Fruit fly (Drosophila melanogaster) whole organism, embryonic: Measurements from ENCODE around the gene Nab2.
A peak's percentile ranks its signal among the peaks of the same experiment; 100 is the strongest.

Source experiments
- Atf3 ChIP-seq: fragments of 200-800 bp; sonication (Bioruptor generic); optimal IDR thresholded peaks from 3 replicates; lab custom pipeline; 2016; ENCODE audit warnings: missing biosample characterization, missing genetic modification characterization
- Blimp-1 ChIP-seq: fragments of 200-800 bp; sonication (Bioruptor generic); optimal IDR thresholded peaks from 3 replicates; lab custom pipeline; 2018; ENCODE audit warnings: missing biosample characterization, missing genetic modification characterization, mild to moderate bottlenecking, moderate library complexity, missing genetic modification reagents
- BtbVII ChIP-seq: fragments of 200-800 bp; sonication (Bioruptor generic); optimal IDR thresholded peaks from 3 replicates; lab custom pipeline; 2017; ENCODE audit warnings: missing biosample characterization, mild to moderate bottlenecking, missing genetic modification characterization
- CG10267 ChIP-seq: fragments of 200-800 bp; sonication (Bioruptor generic); optimal IDR thresholded peaks from 2 replicates; lab custom pipeline; 2018; ENCODE audit warnings: missing biosample characterization, mild to moderate bottlenecking, missing genetic modification characterization, moderate library complexity
- CG11696 ChIP-seq: fragments of 200-800 bp; sonication (Bioruptor generic); IDR thresholded peaks from 2 replicates; pipeline ENCODE4 v1.3.6; 2022; ENCODE audit warnings: missing biosample characterization, missing genetic modification characterization
- CG12104 ChIP-seq: fragments of 200-800 bp; sonication (Bioruptor generic); optimal IDR thresholded peaks from 3 replicates; lab custom pipeline; 2016; ENCODE audit warnings: missing biosample characterization, missing genetic modification characterization
- CG1233 ChIP-seq: fragments of 200-800 bp; sonication (Bioruptor generic); optimal IDR thresholded peaks from 4 replicates; lab custom pipeline; 2018; ENCODE audit warnings: missing biosample characterization, mild to moderate bottlenecking, missing genetic modification characterization
- CG14710 ChIP-seq: fragments of 200-800 bp; sonication (Bioruptor generic); optimal IDR thresholded peaks from 3 replicates; lab custom pipeline; 2019; ENCODE audit warnings: missing biosample characterization, mild to moderate bottlenecking, missing genetic modification characterization, moderate library complexity
- CG15514 ChIP-seq: fragments of 200-800 bp; sonication (Bioruptor generic); optimal IDR thresholded peaks from 3 replicates; lab custom pipeline; 2017; ENCODE audit warnings: missing biosample characterization, missing genetic modification characterization, mild to moderate bottlenecking, moderate library complexity, missing genetic modification reagents
- CG18599 ChIP-seq: fragments of 200-800 bp; sonication (Bioruptor generic); optimal IDR thresholded peaks from 3 replicates; lab custom pipeline; 2017; ENCODE audit warnings: missing biosample characterization, missing genetic modification characterization, mild to moderate bottlenecking, moderate library complexity, missing genetic modification reagents
- CG2199 ChIP-seq: fragments of 200-800 bp; sonication (Bioruptor generic); IDR thresholded peaks from 3 replicates; pipeline ENCODE4 v1.3.6; 2022; ENCODE audit warnings: missing biosample characterization, missing genetic modification characterization
- CG2678 ChIP-seq: fragments of 200-800 bp; sonication (Bioruptor generic); optimal IDR thresholded peaks from 3 replicates; lab custom pipeline; 2019; ENCODE audit warnings: missing biosample characterization, mild to moderate bottlenecking, missing genetic modification characterization, moderate library complexity
- CG3281 ChIP-seq: fragments of 200-800 bp; sonication (Bioruptor generic); optimal IDR thresholded peaks from 3 replicates; lab custom pipeline; 2017; ENCODE audit warnings: missing biosample characterization, mild to moderate bottlenecking, missing genetic modification characterization
- CG34376 ChIP-seq: fragments of 200-800 bp; sonication (Bioruptor generic); optimal IDR thresholded peaks from 2 replicates; lab custom pipeline; 2018; ENCODE audit warnings: missing biosample characterization, mild to moderate bottlenecking, missing genetic modification characterization
- CG4707 ChIP-seq: fragments of 200-800 bp; sonication (Bioruptor generic); optimal IDR thresholded peaks from 2 replicates; lab custom pipeline; 2018; ENCODE audit warnings: missing biosample characterization, mild to moderate bottlenecking, missing genetic modification characterization, moderate library complexity
- CG6254 ChIP-seq: fragments of 200-800 bp; sonication (Bioruptor generic); optimal IDR thresholded peaks from 3 replicates; lab custom pipeline; 2017; ENCODE audit warnings: mild to moderate bottlenecking, missing biosample characterization, missing genetic modification reagents, missing genetic modification characterization
- CHES-1-like ChIP-seq: fragments of 200-800 bp; sonication (Bioruptor generic); optimal IDR thresholded peaks from 2 replicates; lab custom pipeline; 2016; ENCODE audit warnings: missing biosample characterization, missing genetic modification characterization
- D ChIP-seq, 2 experiments: fragments of 200-800 bp in 1 of 2; fragments of >200 bp in 1 of 2; sonication (Bioruptor generic) in 1 of 2; optimal IDR thresholded peaks; 2 replicates in 1 of 2; 3 replicates in 1 of 2; lab custom pipeline; 2017; ENCODE audit warnings: mild to moderate bottlenecking in 1 of 2, missing biosample characterization in 1 of 2, missing genetic modification characterization in 1 of 2, missing genetic modification reagents in 1 of 2
- D19B ChIP-seq: fragments of 200-800 bp; sonication (Bioruptor generic); optimal IDR thresholded peaks from 2 replicates; lab custom pipeline; 2017; ENCODE audit warnings: missing biosample characterization, mild to moderate bottlenecking, missing genetic modification characterization
- Doc2 ChIP-seq: fragments of 200-800 bp; sonication (Bioruptor generic); IDR thresholded peaks from 2 replicates; pipeline ENCODE4 v1.3.6; 2022; ENCODE audit warnings: missing biosample characterization, missing genetic modification characterization
- ERR ChIP-seq: fragments of 200-800 bp; sonication (Bioruptor generic); optimal IDR thresholded peaks from 2 replicates; lab custom pipeline; 2016; ENCODE audit warnings: missing biosample characterization, missing genetic modification characterization
- Ets65A ChIP-seq: fragments of 200-800 bp; sonication (Bioruptor generic); peaks from one replicate; lab custom pipeline; 2016; ENCODE audit warnings: missing biosample characterization, missing genetic modification characterization
- Jarid2 ChIP-seq: fragments of 200-800 bp; sonication (Bioruptor generic); optimal IDR thresholded peaks from 3 replicates; lab custom pipeline; 2017; ENCODE audit warnings: mild to moderate bottlenecking, missing biosample characterization, missing genetic modification reagents, missing genetic modification characterization
- Oli ChIP-seq: fragments of 200-800 bp; sonication (Bioruptor generic); optimal IDR thresholded peaks from 2 replicates; lab custom pipeline; 2018; ENCODE audit warnings: missing biosample characterization, mild to moderate bottlenecking, missing genetic modification characterization, moderate library complexity
- Opbp ChIP-seq: fragments of 200-800 bp; sonication (Bioruptor generic); IDR thresholded peaks from 3 replicates; pipeline ENCODE4 v1.3.6; 2022; ENCODE audit warnings: missing biosample characterization, missing genetic modification characterization; ENCODE audit not compliant: partially characterized antibody
- PHDP ChIP-seq: fragments of 200-800 bp; sonication (Bioruptor generic); optimal IDR thresholded peaks from 3 replicates; lab custom pipeline; 2018; ENCODE audit warnings: missing biosample characterization, mild to moderate bottlenecking, missing genetic modification characterization, moderate library complexity
- Rx ChIP-seq: fragments of 200-800 bp; sonication (Bioruptor generic); IDR thresholded peaks from 2 replicates; pipeline ENCODE4 v1.3.6; 2022; ENCODE audit warnings: missing biosample characterization, missing genetic modification characterization
- Usf ChIP-seq: fragments of 200-800 bp; sonication (Bioruptor generic); optimal IDR thresholded peaks from 2 replicates; lab custom pipeline; 2017; ENCODE audit warnings: missing genotype, missing biosample characterization, missing genetic modification characterization
- bab2 ChIP-seq: fragments of 200-800 bp; sonication (Bioruptor generic); optimal IDR thresholded peaks from 2 replicates; lab custom pipeline; 2016; ENCODE audit warnings: missing biosample characterization, missing genetic modification characterization
- chm ChIP-seq: fragments of 200-800 bp; sonication (Bioruptor generic); IDR thresholded peaks from 2 replicates; pipeline ENCODE4 v1.3.6; 2022; ENCODE audit warnings: missing biosample characterization, missing genetic modification characterization
- dm ChIP-seq: fragments of 200-800 bp; sonication (Bioruptor generic); optimal IDR thresholded peaks from 3 replicates; lab custom pipeline; 2016; ENCODE audit warnings: missing biosample characterization, missing genetic modification characterization
- dmrt99B ChIP-seq: fragments of 200-800 bp; sonication (Bioruptor generic); optimal IDR thresholded peaks from 2 replicates; lab custom pipeline; 2018; ENCODE audit warnings: missing biosample characterization, mild to moderate bottlenecking, missing genetic modification characterization, moderate library complexity
- dpn ChIP-seq, 2 experiments: fragments of 200-800 bp; sonication (Bioruptor generic); optimal IDR thresholded peaks; 3 replicates each; lab custom pipeline; 2016; ENCODE audit warnings: missing biosample characterization in 2 of 2, missing genetic modification characterization in 2 of 2
- en ChIP-seq: fragments of 200-800 bp; sonication (Bioruptor generic); optimal IDR thresholded peaks from 2 replicates; lab custom pipeline; 2016; ENCODE audit warnings: missing biosample characterization, missing genetic modification characterization
- hth ChIP-seq: fragments of >200 bp; optimal IDR thresholded peaks from 2 replicates; lab custom pipeline; 2017; ENCODE audit warnings: inconsistent platforms
- jumu ChIP-seq: fragments of 200-800 bp; sonication (Bioruptor generic); optimal IDR thresholded peaks from 3 replicates; lab custom pipeline; 2016; ENCODE audit warnings: missing biosample characterization, missing genetic modification characterization
- luna ChIP-seq: fragments of 200-800 bp; sonication (Bioruptor generic); optimal IDR thresholded peaks from 2 replicates; lab custom pipeline; 2016; ENCODE audit warnings: missing biosample characterization, missing genetic modification characterization
- nom ChIP-seq: fragments of 200-800 bp; sonication (Bioruptor generic); optimal IDR thresholded peaks from 2 replicates; lab custom pipeline; 2017; ENCODE audit warnings: missing biosample characterization, missing genetic modification characterization, mild to moderate bottlenecking, moderate library complexity, missing genetic modification reagents
- pan ChIP-seq, 4 experiments: fragments of >200 bp in 3 of 4; fragments of 200-800 bp in 1 of 4; sonication (Bioruptor generic) in 1 of 4; optimal IDR thresholded peaks in 3 of 4; IDR thresholded peaks in 1 of 4; 2 replicates each; pipeline versions ENCODE4 v1.3.6 to Lab custom; 2017 to 2022; ENCODE audit warnings: missing biosample characterization in 2 of 4, missing genetic modification characterization in 2 of 4, mixed read lengths in 1 of 4
- salm ChIP-seq: fragments of 200-800 bp; sonication (Bioruptor generic); optimal IDR thresholded peaks from 2 replicates; lab custom pipeline; 2018; ENCODE audit warnings: missing biosample characterization, mild to moderate bottlenecking, missing genetic modification characterization
- sens ChIP-seq: fragments of 200-800 bp; sonication (Bioruptor generic); peaks from one replicate; lab custom pipeline; 2016; ENCODE audit warnings: missing biosample characterization, missing genetic modification characterization
- sens-2 ChIP-seq: fragments of 200-800 bp; sonication (Bioruptor generic); IDR thresholded peaks from 2 replicates; pipeline ENCODE4 v1.3.6; 2022; ENCODE audit warnings: missing biosample characterization, missing genetic modification characterization
- seq ChIP-seq: fragments of 200-800 bp; sonication (Bioruptor generic); IDR thresholded peaks from 2 replicates; pipeline ENCODE4 v1.3.6; 2022; ENCODE audit warnings: missing biosample characterization, missing genetic modification characterization
- so ChIP-seq: fragments of 200-800 bp; sonication (Bioruptor generic); IDR thresholded peaks from 3 replicates; pipeline ENCODE4 v1.3.6; 2022; ENCODE audit warnings: missing biosample characterization, missing genetic modification characterization
- sug ChIP-seq: fragments of 200-800 bp; optimal IDR thresholded peaks from 2 replicates; lab custom pipeline; 2019; ENCODE audit warnings: missing biosample characterization, mild to moderate bottlenecking, missing genetic modification characterization, moderate library complexity
- twi ChIP-seq: fragments of 200-800 bp; optimal IDR thresholded peaks from 2 replicates; lab custom pipeline; 2019; ENCODE audit warnings: missing biosample characterization, mild to moderate bottlenecking, missing genetic modification characterization, moderate library complexity
- usp ChIP-seq: fragments of >200 bp; optimal IDR thresholded peaks from 2 replicates; lab custom pipeline; 2017; ENCODE audit warnings: missing biosample characterization, missing genetic modification characterization
- zen ChIP-seq: fragments of 200-800 bp; sonication (Bioruptor generic); optimal IDR thresholded peaks from 3 replicates; lab custom pipeline; 2018; ENCODE audit warnings: missing biosample characterization, mild to moderate bottlenecking, missing genetic modification characterization, moderate library complexity

Gene Nab2

dm6 chr3R:24285423-24285822, 32.8 kb downstream of the Nab2 start:
- TF ChIP-seq nom (GFP tag; lab: Kevin White, UChicago): peak; percentile 23
- TF ChIP-seq sug (tag; lab: Kevin White, UChicago): peak; percentile 53
- no peak for TF ChIP-seq chm
- TF ChIP-seq CG15514 (GFP tag; lab: Kevin White, UChicago): peak; percentile 35

- TF ChIP-seq chm (no peak), Blimp-1 (GFP tag; lab: Kevin White, UChicago) (peak; percentile 71), CG3281 (GFP tag; lab: Kevin White, UChicago) (no peak), en (GFP tag; lab: Kevin White, UChicago) (no peak), salm (tag; lab: Kevin White, UChicago) (no peak), seq (GFP tag; lab: Robert Waterston, UW) (no peak), Atf3 (GFP tag; lab: Kevin White, UChicago) (no peak), dpn (GFP tag; optimal IDR thresholded peaks at IDR 0.05; lab: Kevin White, UChicago) (no peak), Opbp (GFP tag; lab: Robert Waterston, UW) (no peak), sens (peak; percentile 75), sens-2 (GFP tag; lab: Robert Waterston, UW) (no peak), Doc2 (GFP tag; lab: Robert Waterston, UW) (no peak), luna (GFP tag; lab: Kevin White, UChicago) (no peak), CG1233 (GFP tag; lab: Kevin White, UChicago) (no peak), bab2 (no peak), Ets65A (peak; percentile 11), twi (peak; percentile 55), CG12104 (GFP tag; lab: Kevin White, UChicago) (no peak), dmrt99B (tag; lab: Kevin White, UChicago) (no peak), D19B (no peak), D (optimal IDR thresholded peaks at IDR 0.05; lab: Kevin White, UChicago) (no peak), D (GFP tag; optimal IDR thresholded peaks at IDR 0.05; lab: Kevin White, UChicago) (no peak)
- TF ChIP-seq, all 482 proteins: peak for 4
Measured at dm6 chr3R:24284164-24284563, 34.1 kb downstream of the Nab2 start.

dm6 chr3R:24283582-24284085, 34.6 kb downstream of the Nab2 start, which contains the start of gene CG6356:
Gene CG6356, plus strand, starts transcription at chr3R:24283955.
- no peak for TF ChIP-seq jumu
- no peak for TF ChIP-seq CHES-1-like (GFP tag; lab: Kevin White, UChicago)
- TF ChIP-seq CG2199 (GFP tag; lab: Robert Waterston, UW): peak; percentile 65; the same call in 1 of the 3 replicates
- no peak for TF ChIP-seq BtbVII (GFP tag; lab: Kevin White, UChicago)
- TF ChIP-seq zen (tag; lab: Kevin White, UChicago): no peak
- no peak for TF ChIP-seq CG4707
- TF ChIP-seq CG2678 (tag; lab: Kevin White, UChicago): no peak
- peak; percentile 57 for TF ChIP-seq Jarid2 (GFP tag; lab: Kevin White, UChicago)
- TF ChIP-seq CG18599 (GFP tag; lab: Kevin White, UChicago): peak; percentile 5
- TF ChIP-seq usp (GFP tag; lab: Kevin White, UChicago): no peak
- TF ChIP-seq hth (lab: Kevin White, UChicago): no peak
- TF ChIP-seq pan (optimal IDR thresholded peaks at IDR 0.05; lab: Kevin White, UChicago): no peak
- no peak for TF ChIP-seq pan (GFP tag; optimal IDR thresholded peaks at IDR 0.05 in 1 of 2, IDR thresholded peaks at IDR 0.05 in 1 of 2)
- TF ChIP-seq Usf (GFP tag; lab: Kevin White, UChicago): no peak
- peak; percentile 58 for TF ChIP-seq sug (tag; lab: Kevin White, UChicago)
- TF ChIP-seq Rx (GFP tag; lab: Robert Waterston, UW): no peak
- no peak for TF ChIP-seq so (GFP tag; lab: Robert Waterston, UW)
- no peak for TF ChIP-seq CG1233 (GFP tag; lab: Kevin White, UChicago)
- TF ChIP-seq Oli (tag; lab: Kevin White, UChicago): no peak
- TF ChIP-seq dm (GFP tag; lab: Kevin White, UChicago): no peak
- TF ChIP-seq CG6254: peak; percentile 12
- no peak for TF ChIP-seq ERR (GFP tag; lab: Kevin White, UChicago)
- TF ChIP-seq PHDP: no peak
- peak; percentile 12 for TF ChIP-seq CG34376 (GFP tag; lab: Kevin White, UChicago)
- TF ChIP-seq CG14710 (tag; lab: Kevin White, UChicago): no peak
- TF ChIP-seq CG11696 (GFP tag; lab: Robert Waterston, UW): no peak
- no peak for TF ChIP-seq CG10267
